Worm (Caenorhabditis elegans) whole organism, late embryonic: Measurements from ENCODE around the gene F44A2.3.

Experiments
- ama-1 ChIP-seq: fragments of 150-350 bp; optimal IDR thresholded peaks from 2 replicates; lab custom pipeline; 2014
- ceh-9 ChIP-seq: sonication (generic microtip); optimal IDR thresholded peaks from 2 replicates; lab custom pipeline; 2016; ENCODE audit warnings: mild to moderate bottlenecking, missing genetic modification characterization, inconsistent platforms, missing compliant biosample characterization
- mec-3 ChIP-seq: sonication (generic microtip); optimal IDR thresholded peaks from 2 replicates; lab custom pipeline; 2016; ENCODE audit warnings: borderline replicate concordance, missing genetic modification characterization, missing compliant biosample characterization
- nhr-11 ChIP-seq: fragments of 150-350 bp; optimal IDR thresholded peaks from 2 replicates; lab custom pipeline; 2014; ENCODE audit warnings: missing biosample characterization, missing genetic modification characterization
- odd-2 ChIP-seq: sonication (generic microtip); optimal IDR thresholded peaks from 2 replicates; lab custom pipeline; 2017; ENCODE audit warnings: antibody characterized with exemption, mild to moderate bottlenecking, missing genetic modification characterization, missing compliant biosample characterization
- pha-4 ChIP-seq: fragments of 150-350 bp; optimal IDR thresholded peaks from 2 replicates; lab custom pipeline; 2018; ENCODE audit warnings: missing biosample characterization, missing genetic modification reagents, missing genetic modification characterization
- pros-1 ChIP-seq: fragments of 150-350 bp; optimal IDR thresholded peaks from 2 replicates; lab custom pipeline; 2014; ENCODE audit warnings: missing biosample characterization, missing genetic modification reagents, missing genetic modification characterization
- tbx-2 ChIP-seq: sonication (generic microtip); optimal IDR thresholded peaks from 2 replicates; lab custom pipeline; 2016; ENCODE audit warnings: missing genetic modification characterization, missing compliant biosample characterization

ce11 chrV:9305116-9305515, at the start of gene F44A2.3:
- TF ChIP-seq nhr-11 (tag; lab: Kevin White, UChicago) (no peak), ceh-9 (no peak), mec-3 (tag; lab: Kevin White, UChicago) (no peak), tbx-2 (tag; lab: Kevin White, UChicago) (no peak), pha-4 (tag; lab: Kevin White, UChicago) (no peak), pros-1 (tag; lab: Kevin White, UChicago) (no peak), odd-2 (tag; lab: Kevin White, UChicago) (no peak), ama-1 (lab: Kevin White, UChicago) (no peak)
